Worm (Caenorhabditis elegans): Measurements from ENCODE around the gene K10D2.8.

ce11 chrIII:5158674-5159073, 29.9 kb upstream of the K10D2.8 start, which contains the start of gene oxy-4:
- no peak for TF ChIP-seq ets-4 (GFP tag; optimal IDR thresholded peaks at IDR 0.05)
- no peak for TF ChIP-seq dpl-1 (GFP tag; optimal IDR thresholded peaks at IDR 0.05)
- TF ChIP-seq lin-54 (GFP tag; optimal IDR thresholded peaks at IDR 0.05) = no peak
- TF ChIP-seq cebp-1 (GFP tag; IDR thresholded peaks at IDR 0.05) = no peak
- no peak for TF ChIP-seq cebp-1 (tag; optimal IDR thresholded peaks at IDR 0.05)
- no peak for TF ChIP-seq bed-1 (GFP tag; IDR thresholded peaks at IDR 0.05)
- TF ChIP-seq ama-1 (optimal IDR thresholded peaks at IDR 0.05) = no peak
- TF ChIP-seq ama-1 (GFP tag; optimal IDR thresholded peaks at IDR 0.05) = no peak
- no peak for TF ChIP-seq ztf-3 (GFP tag; optimal IDR thresholded peaks at IDR 0.05)
- no peak for TF ChIP-seq F52B5.7 (tag; optimal IDR thresholded peaks at IDR 0.05)
- TF ChIP-seq nfya-1 (tag; optimal IDR thresholded peaks at IDR 0.05; ENCODE audit: borderline replicate concordance, insufficient read depth) = no peak
- no peak for TF ChIP-seq Y56A3A.18 (GFP tag; IDR thresholded peaks at IDR 0.05)
- TF ChIP-seq pha-4 (tag; optimal IDR thresholded peaks at IDR 0.05) = no peak
